Fruit fly (Drosophila melanogaster) whole organism, embryonic: ENCODE data around the gene Fitm.

Source experiments
- Hr78 ChIP-seq, 2 experiments: fragments of 200-800 bp in 1 of 2; fragments of >200 bp in 1 of 2; sonication (Bioruptor generic) in 1 of 2; optimal IDR thresholded peaks; 2 replicates each; lab custom pipeline; 2017 to 2019; ENCODE audit warnings: missing biosample characterization in 2 of 2, missing genetic modification characterization in 2 of 2, mild to moderate bottlenecking in 1 of 2, moderate library complexity in 1 of 2
- lola ChIP-seq, 3 experiments: fragments of >200 bp in 2 of 3; fragments of 200-800 bp in 1 of 3; sonication (Bioruptor generic) in 1 of 3; optimal IDR thresholded peaks; 2 replicates each; lab custom pipeline; 2017 to 2019; ENCODE audit warnings: missing biosample characterization in 3 of 3, missing genetic modification characterization in 3 of 3, mild to moderate bottlenecking in 1 of 3, moderate library complexity in 1 of 3

- no peak for TF ChIP-seq Hr78 (GFP tag; optimal IDR thresholded peaks at IDR 0.05; lab: Kevin White, UChicago)
- no peak for TF ChIP-seq lola (GFP tag; optimal IDR thresholded peaks at IDR 0.05; lab: Kevin White, UChicago)
Observed at dm6 chr3L:5131245-5131644, 14.6 kb downstream of the Fitm start, which contains the start of gene CG15212.
